Fruit fly (Drosophila melanogaster): ENCODE data around the gene Kap-alpha3.
A peak's percentile ranks its signal among the peaks of the same experiment; 100 is the strongest.

Kap-alpha3 gene

DNA sequence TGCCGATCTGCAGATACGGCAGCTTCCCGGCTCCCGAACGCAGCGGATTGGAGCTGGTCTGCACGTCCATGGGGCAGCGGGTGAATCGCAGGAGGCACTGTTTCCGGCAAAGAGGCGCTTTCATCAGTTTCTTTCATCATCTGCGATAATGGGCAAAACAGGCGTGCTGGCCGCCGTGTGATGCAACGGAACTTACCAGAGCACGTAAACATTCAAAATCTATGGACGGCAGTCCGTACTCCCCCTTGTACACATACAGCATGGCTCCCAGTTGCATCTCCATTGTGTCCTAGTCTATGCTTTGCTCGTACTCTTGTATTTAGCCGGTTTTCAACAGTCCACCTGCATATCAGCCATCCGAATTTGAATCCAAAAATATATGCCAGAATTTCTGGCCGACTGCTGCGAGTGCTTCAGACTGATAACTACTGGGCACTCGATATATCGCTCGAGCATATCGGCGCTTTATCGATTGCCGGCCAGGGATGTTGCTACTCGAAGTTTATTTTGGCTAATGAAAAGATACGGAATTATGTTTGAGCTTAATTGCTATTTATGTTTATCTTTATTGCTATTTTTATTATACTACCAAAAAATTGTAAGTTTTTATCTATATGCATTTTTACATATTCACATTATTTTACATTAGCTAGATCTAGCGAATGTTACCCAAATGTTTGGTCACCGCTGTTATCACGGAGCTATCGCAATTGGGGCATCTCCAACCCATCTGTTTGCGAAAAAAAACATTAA, 14.1 kb downstream of the Kap-alpha3 start, which contains the start of the genes CG9393 and Vps45 (continued):
- TF ChIP-seq gro (GFP tag; optimal IDR thresholded peaks at IDR 0.05) (peak; percentile 56), CG4282 (GFP tag; optimal IDR thresholded peaks at IDR 0.05) (no peak), Mrtf (GFP tag; IDR thresholded peaks at IDR 0.05) (no peak), CG4404 (GFP tag; IDR thresholded peaks at IDR 0.05) (no peak; the same call in none of the 2 replicates), chinmo (GFP tag; IDR thresholded peaks at IDR 0.05; ENCODE audit: partially characterized antibody) (peak; percentile 89; the same call in 3 of the 4 replicates), crc (GFP tag; optimal IDR thresholded peaks at IDR 0.05) (no peak), sqz (GFP tag; optimal IDR thresholded peaks at IDR 0.05) (no peak), gce (GFP tag; IDR thresholded peaks at IDR 0.05) (no peak), dpn (GFP tag; optimal IDR thresholded peaks at IDR 0.05) (peak; percentile 77), ssp (GFP tag; IDR thresholded peaks at IDR 0.05) (peak; percentile 55), CG14860 (GFP tag; IDR thresholded peaks at IDR 0.05; ENCODE audit: partially characterized antibody) (peak; percentile 91), mld (GFP tag; IDR thresholded peaks at IDR 0.05; ENCODE audit: partially characterized antibody) (peak; percentile 89), Scr (GFP tag; IDR thresholded peaks at IDR 0.05; ENCODE audit: partially characterized antibody) (peak; percentile 94), CG11093 (GFP tag; IDR thresholded peaks at IDR 0.05) (no peak), nom (GFP tag; optimal IDR thresholded peaks at IDR 0.05) (no peak), pzg (GFP tag; optimal IDR thresholded peaks at IDR 0.05) (peak; percentile 80), Bgb (GFP tag; IDR thresholded peaks at IDR 0.05; ENCODE audit: partially characterized antibody) (peak; percentile 94), CG1602 (GFP tag; optimal IDR thresholded peaks at IDR 0.05) (peak; percentile 62), Hmx (GFP tag; optimal IDR thresholded peaks at IDR 0.05) (no peak), org-1 (GFP tag; optimal IDR thresholded peaks at IDR 0.05) (no peak), CG3281 (GFP tag; optimal IDR thresholded peaks at IDR 0.05) (no peak), cg (GFP tag; optimal IDR thresholded peaks at IDR 0.05) (no peak), seq (GFP tag; IDR thresholded peaks at IDR 0.05) (no peak), ewg (GFP tag; optimal IDR thresholded peaks at IDR 0.05) (peak; percentile 38), CG12155 (GFP tag; optimal IDR thresholded peaks at IDR 0.05) (peak; percentile 63), gcm (GFP tag; optimal IDR thresholded peaks at IDR 0.05) (no peak), gt (GFP tag; IDR thresholded peaks at IDR 0.05) (no peak), CG18764 (GFP tag; optimal IDR thresholded peaks at IDR 0.05) (peak; percentile 33), lov (optimal IDR thresholded peaks at IDR 0.05) (no peak), lov (GFP tag; IDR thresholded peaks at IDR 0.05) (no peak), Sin3A (optimal IDR thresholded peaks at IDR 0.05) (peak; percentile 96), YL-1 (GFP tag; optimal IDR thresholded peaks at IDR 0.05) (peak; percentile 68), bsh (GFP tag; optimal IDR thresholded peaks at IDR 0.05) (peak in 1 of 2 experiments; percentile 57), kni (GFP tag; optimal IDR thresholded peaks at IDR 0.05) (peak; percentile 59), CG13123 (GFP tag; optimal IDR thresholded peaks at IDR 0.05) (peak; percentile 52), Fer3 (tag; optimal IDR thresholded peaks at IDR 0.05) (peak; percentile 41), oc (tag; optimal IDR thresholded peaks at IDR 0.05) (no peak), CG13296 (GFP tag; optimal IDR thresholded peaks at IDR 0.05) (no peak), Hey (tag; optimal IDR thresholded peaks at IDR 0.05) (no peak), CG1529 (GFP tag; optimal IDR thresholded peaks at IDR 0.05) (no peak), CG13775 (GFP tag; optimal IDR thresholded peaks at IDR 0.05) (peak; percentile 68), amos (GFP tag; IDR thresholded peaks at IDR 0.05; ENCODE audit: partially characterized antibody) (peak; percentile 94), CG32532 (GFP tag; IDR thresholded peaks at IDR 0.05) (peak; percentile 47), CG9797 (GFP tag; optimal IDR thresholded peaks at IDR 0.05) (peak; percentile 53), unc-4 (GFP tag; IDR thresholded peaks at IDR 0.05; ENCODE audit: partially characterized antibody) (peak; percentile 97), CG4854 (GFP tag; optimal IDR thresholded peaks at IDR 0.05) (peak; percentile 43), Trl (optimal IDR thresholded peaks at IDR 0.05) (no peak), Trl (GFP tag; optimal IDR thresholded peaks at IDR 0.05) (peak; percentile 64), psq (GFP tag; optimal IDR thresholded peaks at IDR 0.05) (peak; percentile 26), ro (GFP tag; IDR thresholded peaks at IDR 0.05) (no peak)

All from whole organism, embryonic.